Worm (Caenorhabditis elegans) whole organism, mixed stage, embryonic: ENCODE results near the gene ZC262.7.

Experiments
- bed-3 ChIP-seq: fragments of 200-800 bp; sonication (Bioruptor generic); optimal IDR thresholded peaks from 3 replicates; lab custom pipeline; 2018; ENCODE audit warnings: mild to moderate bottlenecking, missing genetic modification characterization, moderate library complexity, missing compliant biosample characterization
- ces-1 ChIP-seq: fragments of 150-350 bp; optimal IDR thresholded peaks from 2 replicates; lab custom pipeline; 2014; ENCODE audit warnings: missing biosample characterization, missing genetic modification reagents, missing genetic modification characterization
- cnd-1 ChIP-seq: fragments of 200-800 bp; sonication (Bioruptor generic); optimal IDR thresholded peaks from 2 replicates; lab custom pipeline; 2018; ENCODE audit warnings: mild to moderate bottlenecking, missing genetic modification characterization, missing compliant biosample characterization
- elt-3 ChIP-seq: fragments of 150-350 bp; optimal IDR thresholded peaks from 2 replicates; lab custom pipeline; 2014; ENCODE audit warnings: missing biosample characterization, missing genetic modification characterization
- hlh-1 ChIP-seq: fragments of 150-350 bp; optimal IDR thresholded peaks from 2 replicates; lab custom pipeline; 2014; ENCODE audit warnings: missing biosample characterization, missing genetic modification reagents, missing genetic modification characterization
- mab-5 ChIP-seq: fragments of 150-350 bp; optimal IDR thresholded peaks from 2 replicates; lab custom pipeline; 2014; ENCODE audit warnings: missing biosample characterization, missing genetic modification characterization
- mls-2 ChIP-seq: sonication (generic microtip); optimal IDR thresholded peaks from 2 replicates; lab custom pipeline; 2016; ENCODE audit warnings: mild to moderate bottlenecking, missing genetic modification characterization, moderate library complexity, missing compliant biosample characterization
- nhr-2 ChIP-seq: fragments of 150-350 bp; optimal IDR thresholded peaks from 2 replicates; lab custom pipeline; 2014; ENCODE audit warnings: missing biosample characterization, missing genetic modification characterization
- nhr-237 ChIP-seq: fragments of 150-350 bp; optimal IDR thresholded peaks from 2 replicates; lab custom pipeline; 2014; ENCODE audit warnings: missing biosample characterization, missing genetic modification characterization
- sem-2 ChIP-seq: fragments of 200-800 bp; sonication (Bioruptor generic); optimal IDR thresholded peaks from 2 replicates; lab custom pipeline; 2018; ENCODE audit warnings: mild to moderate bottlenecking, missing genetic modification characterization, missing compliant biosample characterization
- sptf-1 ChIP-seq: sonication (generic microtip); optimal IDR thresholded peaks from 2 replicates; lab custom pipeline; 2017; ENCODE audit warnings: mild to moderate bottlenecking, missing genetic modification characterization, moderate library complexity, missing compliant biosample characterization
- unc-120 ChIP-seq: sonication (generic microtip); optimal IDR thresholded peaks from 2 replicates; lab custom pipeline; 2017; ENCODE audit warnings: missing genetic modification characterization, missing compliant biosample characterization; ENCODE audit not compliant: poor library complexity, severe bottlenecking
- unc-39 ChIP-seq: fragments of 150-350 bp; optimal IDR thresholded peaks from 2 replicates; lab custom pipeline; 2014; ENCODE audit warnings: missing biosample characterization, missing genetic modification characterization
- unc-62 ChIP-seq: fragments of 150-350 bp; optimal IDR thresholded peaks from 2 replicates; lab custom pipeline; 2014; ENCODE audit warnings: missing biosample characterization, missing genetic modification reagents, missing genetic modification characterization
- zip-8 ChIP-seq: fragments of 150-350 bp; optimal IDR thresholded peaks from 2 replicates; lab custom pipeline; 2014; ENCODE audit warnings: missing biosample characterization, missing genetic modification characterization

The ZC262.7 gene

DNA sequence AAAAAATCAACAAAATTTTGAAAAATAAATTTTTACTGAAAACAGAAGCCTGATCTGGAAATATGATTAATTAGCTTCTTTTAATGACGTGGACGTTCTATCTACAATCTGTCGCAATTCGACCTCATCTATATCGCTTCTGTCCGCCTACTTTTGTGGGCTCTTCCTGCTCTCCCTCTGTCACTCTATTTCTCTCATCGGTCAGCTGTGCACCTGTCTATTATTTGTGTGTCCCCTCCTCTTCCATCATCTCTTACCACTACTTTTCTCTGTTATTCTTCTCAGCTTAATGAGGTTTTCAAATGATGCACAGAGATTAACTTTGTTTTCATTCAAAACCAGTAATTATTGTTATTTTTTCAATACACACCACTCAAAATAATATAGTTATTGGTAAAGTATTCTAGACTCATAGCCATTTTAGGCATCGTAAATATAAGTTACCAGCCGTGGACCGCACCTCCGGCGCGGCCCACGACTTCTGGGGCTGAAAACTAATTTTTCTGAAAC lies 45.0 kb downstream of the ZC262.7 start:
- no peak for TF ChIP-seq unc-39 (tag; lab: Kevin White, UChicago)
- TF ChIP-seq unc-120 (tag; lab: Kevin White, UChicago): peak; percentile 37
- TF ChIP-seq sptf-1 (tag; lab: Kevin White, UChicago): no peak
- peak; percentile 84 for TF ChIP-seq unc-62 (GFP tag; lab: Kevin White, UChicago)
- no peak for TF ChIP-seq cnd-1 (tag; lab: Kevin White, UChicago)
- TF ChIP-seq ces-1: peak; percentile 58
- TF ChIP-seq hlh-1: peak; percentile 97
- no peak for TF ChIP-seq sem-2
- no peak for TF ChIP-seq mab-5 (tag; lab: Kevin White, UChicago)
- TF ChIP-seq mls-2 (tag; lab: Kevin White, UChicago): no peak

DNA sequence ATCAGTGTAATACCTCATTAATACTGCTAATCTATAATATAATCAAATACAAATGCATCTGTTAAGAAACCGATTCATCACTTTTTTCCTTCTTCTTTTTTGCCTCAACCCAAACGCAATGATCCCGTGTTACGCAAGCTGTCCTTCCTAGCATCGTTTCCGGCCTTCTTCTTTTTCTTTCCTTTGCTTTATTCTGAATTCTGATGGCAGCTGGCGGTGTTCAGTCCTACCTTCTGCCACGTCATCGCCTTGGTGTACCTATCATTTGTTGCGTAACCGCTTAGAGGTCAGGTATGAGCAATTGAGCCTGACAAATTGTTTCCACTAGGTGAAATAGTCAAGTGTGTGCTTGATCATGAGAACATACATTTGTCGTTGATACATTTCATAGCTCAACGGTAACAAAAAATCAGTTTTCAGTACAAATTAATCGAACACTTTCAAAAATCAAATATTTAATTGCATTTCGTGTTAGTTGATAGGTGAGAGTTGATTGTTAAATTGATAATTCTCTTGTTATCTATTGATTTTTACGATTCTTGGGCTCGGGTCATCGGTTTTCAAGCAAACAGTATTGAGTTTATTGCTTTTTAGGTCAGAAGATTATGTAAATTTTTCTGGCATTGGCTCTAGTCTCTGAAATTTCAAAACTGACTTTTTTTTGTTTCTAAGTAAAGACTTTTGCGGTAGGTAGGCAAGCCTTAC lies 45.8 kb downstream of the ZC262.7 start:
- peak; percentile 93 for TF ChIP-seq zip-8
- TF ChIP-seq nhr-2 (tag; lab: Kevin White, UChicago): peak; percentile 90
- no peak for TF ChIP-seq elt-3
- TF ChIP-seq mls-2 (tag; lab: Kevin White, UChicago): peak; percentile 24
- TF ChIP-seq bed-3 (GFP tag; lab: Kevin White, UChicago): no peak
- TF ChIP-seq cnd-1 (tag; lab: Kevin White, UChicago): peak; percentile 79
- TF ChIP-seq unc-62 (GFP tag; lab: Kevin White, UChicago): peak; percentile 3
- TF ChIP-seq nhr-237 (tag; lab: Kevin White, UChicago): no peak
- TF ChIP-seq sptf-1 (tag; lab: Kevin White, UChicago): peak; percentile 35
